Worm (Caenorhabditis elegans): ENCODE measurements around the gene Y47D3B.4.

Y47D3B.4 gene

ce11 chrIII:11380555-11380954, 24.6 kb upstream of the Y47D3B.4 start:
- TF ChIP-seq him-1 (tag; optimal IDR thresholded peaks at IDR 0.05) (no peak), dao-5 (tag; optimal IDR thresholded peaks at IDR 0.05) (no peak), W03F9.2 (tag; optimal IDR thresholded peaks at IDR 0.05) (no peak)

ce11 chrIII:11381922-11382321, 23.2 kb upstream of the Y47D3B.4 start, which contains the start of gene subs-4:
subs-4 (plus strand) TSS chrIII:11382222.
- TF ChIP-seq him-1 (tag; optimal IDR thresholded peaks at IDR 0.05) (no peak), dao-5 (tag; optimal IDR thresholded peaks at IDR 0.05) (no peak), W03F9.2 (tag; optimal IDR thresholded peaks at IDR 0.05) (no peak)

DNA sequence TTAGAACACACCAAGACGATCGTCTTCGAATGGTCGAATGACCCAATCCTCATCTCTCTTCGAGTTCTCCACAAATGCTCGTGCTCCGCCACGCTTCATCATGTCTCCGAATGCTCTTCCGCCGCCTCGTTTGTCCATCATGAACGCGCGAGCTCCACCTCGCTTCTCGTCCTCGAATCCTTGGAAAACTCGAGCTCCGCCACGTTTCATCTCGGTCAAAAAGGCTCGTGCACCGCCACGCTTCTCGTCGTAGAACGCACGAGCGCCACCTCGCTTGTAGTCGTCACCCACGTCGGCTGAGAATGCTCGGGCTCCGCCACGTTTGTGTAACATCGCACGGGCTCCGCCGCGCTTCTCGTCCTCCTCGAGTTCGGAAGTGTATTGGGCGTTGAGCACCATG, 15.8 kb upstream of the Y47D3B.4 start:
- no peak for TF ChIP-seq W03F9.2 (tag; optimal IDR thresholded peaks at IDR 0.05)
- no peak for TF ChIP-seq dao-5 (tag; optimal IDR thresholded peaks at IDR 0.05)
- no peak for TF ChIP-seq him-1 (tag; optimal IDR thresholded peaks at IDR 0.05)

ce11 chrIII:11390832-11391231, 14.3 kb upstream of the Y47D3B.4 start:
- no peak for TF ChIP-seq him-1 (tag; optimal IDR thresholded peaks at IDR 0.05)
- no peak for TF ChIP-seq W03F9.2 (tag; optimal IDR thresholded peaks at IDR 0.05)
- TF ChIP-seq dao-5 (tag; optimal IDR thresholded peaks at IDR 0.05), result no peak

DNA sequence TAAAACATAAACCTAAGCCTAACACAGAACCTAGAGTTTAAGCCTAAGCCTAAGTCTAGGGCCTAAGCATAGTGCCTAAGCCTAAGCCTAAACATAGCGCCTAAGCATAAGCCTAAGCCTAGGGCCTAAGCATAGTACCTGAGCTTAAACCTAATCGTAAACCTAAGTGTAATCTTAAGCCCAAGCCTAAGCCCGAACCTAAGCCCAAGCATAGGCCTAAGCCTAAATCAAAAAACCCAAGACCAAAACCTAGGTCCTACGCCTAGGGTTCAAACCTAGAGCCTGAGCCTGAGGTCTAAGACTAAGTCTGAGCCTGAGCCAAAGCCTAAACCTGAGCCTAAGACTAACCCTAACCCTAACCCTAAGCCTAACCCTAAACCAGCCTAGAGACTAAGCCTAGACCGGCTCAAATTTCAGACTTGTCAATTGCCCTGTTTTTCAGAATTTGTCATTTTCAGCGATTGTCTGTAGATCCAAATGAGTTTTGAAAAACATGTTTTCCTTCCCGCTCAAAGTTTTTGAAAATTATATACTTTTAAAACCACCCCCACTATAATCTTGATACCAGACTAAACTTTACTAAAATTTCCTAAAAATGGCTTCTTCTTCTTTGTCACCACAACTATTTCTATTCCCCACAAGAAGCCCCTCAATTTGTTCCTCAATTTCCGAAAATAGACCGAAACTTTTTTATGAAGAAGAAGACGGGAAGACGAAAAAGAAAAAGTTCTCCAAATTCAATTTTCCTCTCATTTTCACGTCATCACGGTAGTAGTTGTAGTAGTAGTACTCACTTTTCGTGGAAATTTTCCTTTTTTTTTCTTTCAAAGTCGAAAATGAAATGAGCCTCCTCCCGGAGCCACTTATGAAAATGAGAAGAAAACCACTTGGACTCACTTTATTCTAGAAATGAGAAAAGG, 13.3 kb upstream of the Y47D3B.4 start:
- TF ChIP-seq W03F9.2 (tag; optimal IDR thresholded peaks at IDR 0.05) (no peak), dao-5 (tag; optimal IDR thresholded peaks at IDR 0.05) (no peak), him-1 (tag; optimal IDR thresholded peaks at IDR 0.05) (no peak)

- TF ChIP-seq W03F9.2 (tag; optimal IDR thresholded peaks at IDR 0.05) (no peak), him-1 (tag; optimal IDR thresholded peaks at IDR 0.05) (no peak), dao-5 (tag; optimal IDR thresholded peaks at IDR 0.05) (no peak)
These were observed 12.4 kb upstream of the Y47D3B.4 start for ce11 chrIII:11392740-11393139.

DNA sequence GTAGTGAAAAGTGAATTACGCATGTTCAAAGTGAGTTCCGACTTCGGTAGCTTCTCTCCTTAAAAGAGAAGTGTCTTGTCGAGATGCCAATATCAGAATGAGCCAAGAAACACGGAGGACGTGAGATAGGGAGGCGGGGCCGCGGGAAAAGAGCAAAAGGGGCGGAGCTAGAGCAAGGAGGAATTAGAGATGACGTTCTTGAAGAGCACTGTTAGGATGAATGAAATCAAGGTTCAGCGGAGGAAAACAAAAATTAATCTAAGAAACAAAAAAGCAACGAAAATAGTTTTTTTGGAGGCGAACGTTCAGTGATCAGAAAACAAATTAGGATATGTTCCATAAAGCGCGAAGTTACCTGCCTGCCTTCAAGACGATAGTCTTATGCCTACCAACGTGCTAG, 12.0 kb upstream of the Y47D3B.4 start, which contains the start of gene nlp-21:
Gene nlp-21, minus strand, starts transcription at position 101 of the 400 bp plus-strand sequence.
- no peak for TF ChIP-seq him-1 (tag; optimal IDR thresholded peaks at IDR 0.05)
- no peak for TF ChIP-seq W03F9.2 (tag; optimal IDR thresholded peaks at IDR 0.05)
- TF ChIP-seq dao-5 (tag; optimal IDR thresholded peaks at IDR 0.05), result no peak

- TF ChIP-seq him-1 (tag; optimal IDR thresholded peaks at IDR 0.05) (no peak), W03F9.2 (tag; optimal IDR thresholded peaks at IDR 0.05) (no peak), dao-5 (tag; optimal IDR thresholded peaks at IDR 0.05) (no peak)
These were observed 7.7 kb upstream of the Y47D3B.4 start, which contains the start of gene Y47D3B.3 for ce11 chrIII:11397499-11397898. Y47D3B.3 (plus strand) TSS chrIII:11397799.

DNA sequence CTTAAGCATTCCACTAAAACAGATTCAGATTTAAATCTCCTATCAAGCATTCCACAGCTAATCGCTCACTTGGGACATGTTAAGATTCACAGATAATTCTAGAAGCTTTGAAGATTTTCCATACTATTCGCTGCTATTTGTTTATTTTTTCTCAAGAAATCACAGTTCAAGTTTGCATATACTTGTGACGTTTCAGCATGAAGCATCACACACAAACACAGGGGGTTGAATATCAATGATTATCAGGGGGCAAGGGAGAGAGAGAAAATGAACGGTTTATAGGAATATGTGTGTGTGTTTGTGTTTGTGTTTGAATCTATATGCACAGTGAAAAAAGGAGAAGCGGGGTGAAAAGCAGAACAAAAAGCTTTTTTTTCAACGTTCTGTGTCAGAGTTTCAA, 2.4 kb upstream of the Y47D3B.4 start, which contains the start of gene Y47D3B.12:
Gene Y47D3B.12, plus strand, starts transcription at position 301 of the 400 bp plus-strand sequence.
- TF ChIP-seq dao-5 (tag; optimal IDR thresholded peaks at IDR 0.05), result no peak
- TF ChIP-seq W03F9.2 (tag; optimal IDR thresholded peaks at IDR 0.05), result no peak
- TF ChIP-seq him-1 (tag; optimal IDR thresholded peaks at IDR 0.05), result no peak

DNA sequence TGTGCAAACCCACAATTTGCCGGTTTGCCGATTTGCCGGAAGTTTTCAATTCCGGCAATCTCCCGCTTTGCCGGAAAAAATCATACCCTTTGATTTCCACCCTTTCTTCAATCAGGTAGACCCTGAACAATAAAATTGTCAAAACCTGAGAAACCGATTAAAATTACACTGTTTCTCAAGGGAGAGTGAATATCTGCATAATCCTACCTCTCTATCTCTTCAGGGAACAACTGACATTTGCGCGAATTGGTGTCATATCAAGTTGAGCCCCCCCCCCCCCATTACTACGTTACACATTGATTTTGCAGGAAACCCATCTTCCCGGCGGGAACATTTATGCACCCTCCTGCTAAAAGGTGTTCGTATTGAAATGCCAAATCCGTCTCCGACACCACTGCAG, 5.2 kb downstream of the Y47D3B.4 start, which contains the start of gene twk-31:
Gene twk-31, plus strand, starts transcription at position 301 of the 400 bp plus-strand sequence.
- TF ChIP-seq him-1 (tag; optimal IDR thresholded peaks at IDR 0.05) (no peak), W03F9.2 (tag; optimal IDR thresholded peaks at IDR 0.05) (no peak), dao-5 (tag; optimal IDR thresholded peaks at IDR 0.05) (no peak)

ce11 chrIII:11419551-11419950, 14.4 kb downstream of the Y47D3B.4 start:
- TF ChIP-seq W03F9.2 (tag; optimal IDR thresholded peaks at IDR 0.05) (no peak), dao-5 (tag; optimal IDR thresholded peaks at IDR 0.05) (no peak), him-1 (tag; optimal IDR thresholded peaks at IDR 0.05) (no peak)

DNA sequence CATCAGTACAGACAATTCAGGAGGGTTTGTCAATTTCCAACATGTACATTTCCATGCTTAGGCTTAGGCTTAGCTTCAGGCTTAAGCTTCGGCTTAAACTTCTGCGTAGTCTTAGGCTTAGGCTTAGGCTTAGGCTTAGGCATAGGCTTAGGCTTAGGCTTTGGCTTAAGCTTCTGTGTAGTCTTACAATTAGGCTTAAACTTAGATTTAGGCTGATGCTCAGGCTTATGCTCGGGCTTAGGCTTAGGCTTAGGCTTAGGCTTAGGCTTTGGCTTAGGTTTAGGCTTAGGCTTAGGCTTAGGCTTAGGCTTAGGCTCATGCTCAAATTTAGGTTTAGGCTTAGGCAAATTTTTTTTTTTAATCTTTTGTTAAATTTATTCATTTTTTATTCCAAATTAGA, 19.7 kb downstream of the Y47D3B.4 start:
- TF ChIP-seq dao-5 (tag; optimal IDR thresholded peaks at IDR 0.05), result no peak
- TF ChIP-seq him-1 (tag; optimal IDR thresholded peaks at IDR 0.05), result no peak
- TF ChIP-seq W03F9.2 (tag; optimal IDR thresholded peaks at IDR 0.05), result no peak

- TF ChIP-seq W03F9.2 (tag; optimal IDR thresholded peaks at IDR 0.05), result no peak
- TF ChIP-seq him-1 (tag; optimal IDR thresholded peaks at IDR 0.05), result no peak
- TF ChIP-seq dao-5 (tag; optimal IDR thresholded peaks at IDR 0.05), result no peak
These were observed 21.8 kb downstream of the Y47D3B.4 start, which contains the start of gene idpc-1 for ce11 chrIII:11426906-11427305. idpc-1 (plus strand) TSS chrIII:11427206.

DNA sequence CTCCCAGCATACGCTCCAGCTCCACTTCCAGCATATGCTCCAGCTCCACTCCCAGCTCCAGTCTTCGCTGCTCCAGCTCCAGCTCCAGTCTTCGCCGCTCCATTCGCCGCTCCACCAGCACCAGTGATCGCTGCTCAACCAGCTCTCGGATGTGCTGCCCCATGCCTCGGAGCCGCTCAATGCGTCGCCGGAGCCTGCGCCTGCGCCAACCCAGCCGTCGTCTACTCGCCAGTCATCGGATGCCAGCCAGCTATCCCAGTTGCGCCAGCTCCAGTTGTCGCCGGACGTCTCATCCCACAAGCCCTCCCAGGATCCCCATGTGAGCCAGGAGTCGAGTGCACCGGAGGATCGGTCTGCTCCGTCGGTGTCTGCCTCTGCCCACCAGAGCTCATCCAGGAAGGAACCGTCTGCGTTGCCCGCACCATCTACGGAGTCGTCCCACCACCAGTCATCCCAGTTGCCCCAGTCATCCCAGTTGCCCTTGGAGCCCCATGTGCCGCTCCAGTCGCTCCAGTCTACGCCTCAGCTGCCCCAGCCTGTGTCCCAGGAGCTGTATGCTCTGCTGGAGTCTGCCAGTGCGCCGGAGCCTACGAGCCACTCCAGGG, 22.5 kb downstream of the Y47D3B.4 start:
- TF ChIP-seq dao-5 (tag; optimal IDR thresholded peaks at IDR 0.05) (no peak), W03F9.2 (tag; optimal IDR thresholded peaks at IDR 0.05) (no peak), him-1 (tag; optimal IDR thresholded peaks at IDR 0.05) (no peak)

Data from whole organism, L4/young adult.